Fruit fly (Drosophila melanogaster): Measurements from ENCODE around the gene CG43678.

The CG43678 gene

DNA sequence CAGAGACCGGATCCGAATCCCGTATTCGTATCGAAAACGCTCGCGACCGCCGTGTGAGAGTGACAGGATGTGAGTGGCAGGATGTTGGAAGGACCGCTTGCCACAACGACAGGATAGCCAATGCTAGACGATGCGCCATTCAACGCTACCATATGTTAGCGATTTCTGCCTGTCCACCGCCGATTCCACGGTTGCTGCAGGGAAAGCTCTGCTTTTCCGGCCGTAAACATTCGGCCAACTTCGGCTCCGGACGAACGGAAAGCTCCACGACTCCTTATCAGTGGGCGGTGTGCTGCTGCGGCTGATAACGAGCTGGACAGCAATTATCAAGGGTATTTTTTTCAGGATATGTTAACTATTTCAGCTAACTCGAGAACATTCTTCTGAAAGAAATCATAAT is 15.6 kb upstream of the CG43678 start, which contains the start of gene Sytbeta:
Sytbeta (minus strand) TSS at position 101 of the 400 bp plus-strand sequence.
- TF ChIP-seq CG11617 (GFP tag; optimal IDR thresholded peaks at IDR 0.05) (no peak), CG7101 (tag; optimal IDR thresholded peaks at IDR 0.05) (no peak), Mnt (GFP tag; optimal IDR thresholded peaks at IDR 0.05) (no peak), Clk (GFP tag; optimal IDR thresholded peaks at IDR 0.05) (no peak), Hr96 (GFP tag; optimal IDR thresholded peaks at IDR 0.05) (no peak), CG5204 (GFP tag; optimal IDR thresholded peaks at IDR 0.05) (no peak), CG14711 (tag; optimal IDR thresholded peaks at IDR 0.05) (no peak), cnc (optimal IDR thresholded peaks at IDR 0.05) (no peak), bab1 (GFP tag; optimal IDR thresholded peaks at IDR 0.05) (no peak), CG7045 (GFP tag; optimal IDR thresholded peaks at IDR 0.05) (no peak), CG12768 (GFP tag; optimal IDR thresholded peaks at IDR 0.05) (no peak), CG1620 (GFP tag; optimal IDR thresholded peaks at IDR 0.05) (no peak), tj (GFP tag; optimal IDR thresholded peaks at IDR 0.05) (no peak), Crg-1 (GFP tag; optimal IDR thresholded peaks at IDR 0.05) (no peak)

DNA sequence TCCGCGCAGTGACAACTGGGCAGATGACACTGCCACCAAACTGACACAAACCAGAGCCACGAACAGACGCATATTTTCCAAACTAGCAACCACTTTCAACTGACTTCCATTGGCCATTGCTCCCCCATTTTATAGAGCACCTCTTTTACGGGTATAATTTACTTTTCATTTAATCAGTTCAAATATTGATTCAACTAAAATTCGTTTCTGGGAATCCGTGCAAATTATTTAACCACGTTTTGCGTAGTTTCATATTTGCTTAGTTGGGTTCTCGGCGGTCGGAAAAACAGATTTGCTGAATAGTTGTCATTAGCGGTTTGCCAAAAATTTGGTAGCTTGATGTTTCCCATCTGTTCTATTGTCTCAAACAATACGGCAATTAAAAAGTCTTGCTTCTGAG is 12.3 kb upstream of the CG43678 start, which contains the start of gene CG13460:
CG13460 (minus strand) TSS at position 101 of the 400 bp plus-strand sequence.
- TF ChIP-seq ovo (GFP tag; optimal IDR thresholded peaks at IDR 0.05) (no peak), cnc (optimal IDR thresholded peaks at IDR 0.05) (no peak), tj (GFP tag; optimal IDR thresholded peaks at IDR 0.05) (no peak), CG14711 (tag; optimal IDR thresholded peaks at IDR 0.05) (no peak), cic (GFP tag; optimal IDR thresholded peaks at IDR 0.05) (no peak), CG11617 (GFP tag; optimal IDR thresholded peaks at IDR 0.05) (no peak), Clk (GFP tag; optimal IDR thresholded peaks at IDR 0.05) (no peak), CG33017 (tag; optimal IDR thresholded peaks at IDR 0.05) (no peak), toe (GFP tag; optimal IDR thresholded peaks at IDR 0.05) (no peak), bab1 (GFP tag; optimal IDR thresholded peaks at IDR 0.05) (no peak)

DNA sequence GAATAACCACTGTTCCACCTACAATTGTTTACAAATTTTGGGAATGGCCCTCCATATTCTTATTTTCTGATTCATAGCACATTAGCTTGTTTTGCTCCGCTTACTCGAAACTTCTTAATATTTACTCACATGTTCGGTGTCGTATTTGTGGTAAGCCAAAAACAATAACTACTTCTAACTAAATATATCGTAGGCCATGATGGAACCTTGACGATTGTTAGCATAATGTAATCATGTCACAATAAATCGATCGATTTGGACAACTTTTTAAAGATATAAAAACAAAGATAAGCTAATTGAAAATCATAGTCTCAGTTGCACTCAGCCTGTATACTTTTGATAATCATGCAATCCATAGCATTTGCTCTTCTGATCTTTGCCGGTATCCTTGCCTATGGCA is 5.2 kb upstream of the CG43678 start, which contains the start of gene EAChm:
EAChm (plus strand) TSS at position 301 of the 400 bp plus-strand sequence.
- TF ChIP-seq cnc (optimal IDR thresholded peaks at IDR 0.05) (no peak), toe (GFP tag; optimal IDR thresholded peaks at IDR 0.05) (no peak), kay (GFP tag; ENCODE audit: borderline replicate concordance) (no peak), ovo (GFP tag; optimal IDR thresholded peaks at IDR 0.05) (no peak), cic (GFP tag; optimal IDR thresholded peaks at IDR 0.05) (no peak), Crg-1 (GFP tag; optimal IDR thresholded peaks at IDR 0.05) (no peak), CG7045 (GFP tag; optimal IDR thresholded peaks at IDR 0.05) (no peak), CG12768 (GFP tag; optimal IDR thresholded peaks at IDR 0.05) (no peak), CG14711 (tag; optimal IDR thresholded peaks at IDR 0.05) (no peak), CG1620 (GFP tag; optimal IDR thresholded peaks at IDR 0.05) (no peak), Hr96 (GFP tag; optimal IDR thresholded peaks at IDR 0.05) (no peak), CG5204 (GFP tag; optimal IDR thresholded peaks at IDR 0.05) (no peak), bab1 (GFP tag; optimal IDR thresholded peaks at IDR 0.05) (no peak), CG33017 (tag; optimal IDR thresholded peaks at IDR 0.05) (no peak), Mnt (GFP tag; optimal IDR thresholded peaks at IDR 0.05) (no peak)

DNA sequence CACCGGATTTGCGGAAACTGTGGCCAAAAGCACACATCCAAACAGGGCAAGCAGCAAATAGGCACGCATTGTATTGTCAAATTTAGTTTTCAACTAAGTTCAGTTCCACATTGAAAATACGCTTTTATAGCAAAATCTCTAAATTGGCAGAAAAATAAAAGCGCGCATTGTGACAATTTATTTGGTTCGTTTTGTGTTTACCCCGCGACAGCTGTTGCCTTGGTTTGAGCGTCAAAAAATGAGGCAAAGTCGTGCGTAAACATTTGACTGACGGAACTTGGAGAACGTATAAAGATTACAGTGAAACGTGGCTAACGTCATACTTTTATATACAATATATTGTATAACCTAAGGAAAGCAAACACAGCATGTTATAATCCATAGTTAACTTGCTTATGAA is 4.7 kb upstream of the CG43678 start, which contains the start of gene CG18649:
CG18649 (minus strand) TSS at position 101 of the 400 bp plus-strand sequence.
- no peak for TF ChIP-seq CG33017 (tag; optimal IDR thresholded peaks at IDR 0.05)
- no peak for TF ChIP-seq CG11617 (GFP tag; optimal IDR thresholded peaks at IDR 0.05)
- no peak for TF ChIP-seq Mnt (GFP tag; optimal IDR thresholded peaks at IDR 0.05)
- no peak for TF ChIP-seq kay (GFP tag; ENCODE audit: borderline replicate concordance)
- no peak for TF ChIP-seq cic (GFP tag; optimal IDR thresholded peaks at IDR 0.05)
- no peak for TF ChIP-seq CG14711 (tag; optimal IDR thresholded peaks at IDR 0.05)
- no peak for TF ChIP-seq Crg-1 (GFP tag; optimal IDR thresholded peaks at IDR 0.05)
- TF ChIP-seq CG5204 (GFP tag; optimal IDR thresholded peaks at IDR 0.05) = no peak

DNA sequence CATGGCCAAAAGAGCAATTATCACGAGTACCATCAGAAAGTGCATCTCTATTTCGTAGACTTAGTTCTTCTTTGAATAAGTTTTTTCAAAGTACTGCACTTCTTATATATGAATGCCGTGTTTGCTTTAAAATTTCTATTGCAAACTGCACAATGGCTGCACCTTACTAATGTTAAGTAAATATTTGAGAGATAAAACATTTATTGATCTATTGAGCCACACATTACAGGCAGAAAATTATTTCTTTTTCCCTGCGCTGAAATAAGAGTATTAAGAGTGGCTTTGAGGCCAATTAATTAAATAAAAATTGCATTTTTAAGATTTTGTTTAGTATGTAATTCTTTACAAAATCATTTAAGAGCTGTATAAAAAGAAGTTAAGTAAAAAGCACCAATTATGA is 4.0 kb upstream of the CG43678 start, which contains the start of gene CG43680:
CG43680 (minus strand) TSS at position 101 of the 400 bp plus-strand sequence.
- TF ChIP-seq CG11617 (GFP tag; optimal IDR thresholded peaks at IDR 0.05) (no peak), CG7045 (GFP tag; optimal IDR thresholded peaks at IDR 0.05) (no peak), CG33017 (tag; optimal IDR thresholded peaks at IDR 0.05) (no peak)

DNA sequence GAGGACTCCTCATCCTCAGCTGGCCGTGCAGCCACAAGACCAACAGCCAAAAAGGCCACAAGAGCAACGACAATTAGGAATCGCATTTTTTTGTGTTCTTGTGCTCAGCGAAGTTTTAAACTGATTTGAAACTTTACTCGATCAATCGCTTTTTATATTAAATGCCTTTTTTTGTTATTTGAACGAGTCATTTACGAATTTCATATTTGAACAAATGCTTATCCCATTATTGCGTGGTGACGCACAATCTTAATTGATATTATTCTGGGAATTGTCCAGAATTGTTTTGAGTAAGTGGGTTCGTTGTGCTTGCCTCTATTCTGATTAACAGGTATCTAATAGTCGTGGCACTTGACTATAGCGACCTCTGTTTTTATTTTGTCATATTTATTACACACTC is 3.1 kb upstream of the CG43678 start, which contains the start of gene CG13461:
CG13461 (minus strand) TSS at position 101 of the 400 bp plus-strand sequence.
- no peak for TF ChIP-seq CG5204 (GFP tag; optimal IDR thresholded peaks at IDR 0.05)
- no peak for TF ChIP-seq toe (GFP tag; optimal IDR thresholded peaks at IDR 0.05)
- no peak for TF ChIP-seq CG33017 (tag; optimal IDR thresholded peaks at IDR 0.05)
- TF ChIP-seq bab1 (GFP tag; optimal IDR thresholded peaks at IDR 0.05) = no peak
- TF ChIP-seq Crg-1 (GFP tag; optimal IDR thresholded peaks at IDR 0.05) = no peak
- TF ChIP-seq cic (GFP tag; optimal IDR thresholded peaks at IDR 0.05) = no peak
- no peak for TF ChIP-seq tj (GFP tag; optimal IDR thresholded peaks at IDR 0.05)
- no peak for TF ChIP-seq cnc (optimal IDR thresholded peaks at IDR 0.05)
- no peak for TF ChIP-seq CG14711 (tag; optimal IDR thresholded peaks at IDR 0.05)
- TF ChIP-seq kay (GFP tag; ENCODE audit: borderline replicate concordance) = no peak
- no peak for TF ChIP-seq Clk (GFP tag; optimal IDR thresholded peaks at IDR 0.05)
- TF ChIP-seq CG7045 (GFP tag; optimal IDR thresholded peaks at IDR 0.05) = no peak
- TF ChIP-seq Mnt (GFP tag; optimal IDR thresholded peaks at IDR 0.05) = no peak

DNA sequence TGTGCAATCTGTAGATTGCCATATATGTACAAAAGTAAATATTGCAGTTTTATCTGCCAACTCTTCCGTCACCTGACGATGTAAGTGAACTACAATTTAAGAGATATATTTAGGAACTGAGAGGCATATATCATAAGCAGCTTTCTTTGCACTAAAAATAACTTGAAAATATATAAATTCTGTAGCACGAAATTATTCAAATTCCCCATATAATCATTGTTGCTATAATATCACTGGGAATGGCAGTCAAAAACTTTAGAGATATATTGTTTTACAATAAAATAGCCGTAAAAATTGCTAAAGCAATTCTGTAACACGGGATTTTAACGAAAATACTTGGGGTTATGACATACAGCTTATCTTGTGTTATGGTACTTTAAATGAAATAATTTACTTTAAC is 2.0 kb upstream of the CG43678 start, which contains the start of gene CG43679:
CG43679 (minus strand) TSS at position 101 of the 400 bp plus-strand sequence.
- TF ChIP-seq Crg-1 (GFP tag; optimal IDR thresholded peaks at IDR 0.05) (no peak), CG12768 (GFP tag; optimal IDR thresholded peaks at IDR 0.05) (no peak), Hr96 (GFP tag; optimal IDR thresholded peaks at IDR 0.05) (no peak), bab1 (GFP tag; optimal IDR thresholded peaks at IDR 0.05) (no peak), CG1620 (GFP tag; optimal IDR thresholded peaks at IDR 0.05) (no peak), CG11617 (GFP tag; optimal IDR thresholded peaks at IDR 0.05) (no peak), CG14711 (tag; optimal IDR thresholded peaks at IDR 0.05) (no peak), ovo (GFP tag; optimal IDR thresholded peaks at IDR 0.05) (no peak), cnc (optimal IDR thresholded peaks at IDR 0.05) (no peak), kay (GFP tag; ENCODE audit: borderline replicate concordance) (no peak), Clk (GFP tag; optimal IDR thresholded peaks at IDR 0.05) (no peak), pad (GFP tag; optimal IDR thresholded peaks at IDR 0.05) (no peak), CG33017 (tag; optimal IDR thresholded peaks at IDR 0.05) (no peak), CG7101 (tag; optimal IDR thresholded peaks at IDR 0.05) (no peak), cic (GFP tag; optimal IDR thresholded peaks at IDR 0.05) (no peak), CG5204 (GFP tag; optimal IDR thresholded peaks at IDR 0.05) (no peak), toe (GFP tag; optimal IDR thresholded peaks at IDR 0.05) (no peak)

Measured in whole organism, adult.